Fruit fly (Drosophila melanogaster) whole organism, adult: ENCODE measurements around the gene CG9029.

ENCODE experiments used
- CG11617 ChIP-seq: fragments of 200-800 bp; sonication (Bioruptor generic); optimal IDR thresholded peaks from 2 replicates; lab custom pipeline; 2017; ENCODE audit warnings: mild to moderate bottlenecking, missing biosample characterization, missing genetic modification reagents, missing genetic modification characterization
- CG7045 ChIP-seq: fragments of 200-800 bp; sonication (Bioruptor generic); optimal IDR thresholded peaks from 2 replicates; lab custom pipeline; 2017; ENCODE audit warnings: missing biosample characterization, mild to moderate bottlenecking, missing genetic modification characterization
- CG7101 ChIP-seq: fragments of 200-800 bp; sonication (Bioruptor generic); optimal IDR thresholded peaks from 2 replicates; lab custom pipeline; 2018; ENCODE audit warnings: missing biosample characterization, mild to moderate bottlenecking, missing genetic modification characterization, moderate library complexity
- Hr96 ChIP-seq: fragments of 200-800 bp; sonication (Bioruptor generic); optimal IDR thresholded peaks from 2 replicates; lab custom pipeline; 2016; ENCODE audit warnings: missing biosample characterization, missing genetic modification characterization
- Mnt ChIP-seq: fragments of 200-800 bp; sonication (Bioruptor generic); optimal IDR thresholded peaks from 2 replicates; lab custom pipeline; 2016; ENCODE audit warnings: missing biosample characterization, mild to moderate bottlenecking, missing genetic modification characterization
- pad ChIP-seq: fragments of 200-800 bp; sonication (Bioruptor generic); optimal IDR thresholded peaks from 3 replicates; lab custom pipeline; 2017; ENCODE audit warnings: missing biosample characterization, missing genetic modification characterization, mild to moderate bottlenecking, moderate library complexity, missing genetic modification reagents
- toe ChIP-seq: fragments of 200-800 bp; sonication (Bioruptor generic); optimal IDR thresholded peaks from 2 replicates; lab custom pipeline; 2016; ENCODE audit warnings: missing biosample characterization, missing genetic modification characterization

DNA sequence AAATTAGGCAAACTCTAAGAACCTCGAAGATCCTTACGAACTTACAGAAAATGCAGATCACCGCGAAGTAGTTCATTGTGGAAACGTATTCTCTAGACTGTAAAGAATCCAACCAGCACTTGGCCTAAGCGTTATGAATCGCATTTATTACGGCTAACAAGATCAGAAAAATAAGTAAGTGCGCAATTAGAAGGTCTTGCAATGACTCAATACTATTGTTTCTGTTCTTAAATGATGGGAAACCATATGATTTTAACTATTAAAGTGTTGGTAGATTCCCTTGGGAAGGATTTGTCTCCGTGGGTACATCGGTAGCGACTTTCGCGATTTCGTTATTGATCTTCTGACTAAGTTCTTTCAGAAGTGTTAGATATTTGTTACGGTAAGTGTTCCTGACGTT lies 7.0 kb downstream of the CG9029 start, which contains the start of gene Acp26Ab:
- TF ChIP-seq CG11617 (GFP tag; lab: Kevin White, UChicago) = no peak
- TF ChIP-seq toe (GFP tag; lab: Kevin White, UChicago) = no peak
- no peak for TF ChIP-seq CG7101 (tag; lab: Kevin White, UChicago)
- no peak for TF ChIP-seq Hr96 (GFP tag; lab: Kevin White, UChicago)
- TF ChIP-seq CG7045 (GFP tag; lab: Kevin White, UChicago) = no peak
- TF ChIP-seq Mnt (GFP tag; lab: Kevin White, UChicago) = no peak
- no peak for TF ChIP-seq pad (GFP tag; lab: Kevin White, UChicago)
